Fruit fly (Drosophila melanogaster) whole organism: ENCODE results near the gene CG42397.

Source experiments
- CG8478 ChIP-seq: fragments of >200 bp; optimal IDR thresholded peaks from 2 replicates; lab custom pipeline; 2018; ENCODE audit warnings: inconsistent platforms
- pan ChIP-seq: fragments of >200 bp; optimal IDR thresholded peaks from 2 replicates; lab custom pipeline; 2017
- psq ChIP-seq: fragments of >200 bp; optimal IDR thresholded peaks from 2 replicates; lab custom pipeline; 2017

DNA sequence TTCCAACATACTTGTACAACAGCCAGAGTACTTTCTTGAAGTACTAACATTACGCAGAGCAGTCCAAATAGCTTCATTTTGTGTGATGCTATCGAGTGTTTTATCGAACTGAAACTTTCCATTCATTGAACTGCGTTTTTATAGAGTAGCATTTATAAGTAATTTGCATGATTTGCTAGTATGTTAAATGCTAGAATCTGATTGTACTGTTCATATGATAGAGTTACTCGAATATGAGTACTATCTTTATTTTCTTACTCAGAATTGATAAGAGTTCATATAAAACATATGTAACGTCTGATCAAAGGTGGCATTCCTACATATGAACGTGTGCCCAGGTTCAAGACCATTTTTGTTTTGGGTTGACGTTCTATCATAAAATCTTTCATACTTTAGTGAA is 20.4 kb downstream of the CG42397 start, which contains the start of gene obst-G:
- no peak for TF ChIP-seq psq (lab: Kevin White, UChicago)
- no peak for TF ChIP-seq CG8478
- no peak for TF ChIP-seq pan (lab: Kevin White, UChicago)
